Worm (Caenorhabditis elegans): ENCODE results near the gene Y26E6A.3.

The Y26E6A.3 gene

ce11 chrX:13950620-13951152, 40.9 kb upstream of the Y26E6A.3 start (continued):
- TF ChIP-seq mdl-1 (tag; optimal IDR thresholded peaks at IDR 0.05) (no peak), nhr-23 (tag; optimal IDR thresholded peaks at IDR 0.05) (peak; percentile 81), unc-62 (GFP tag; optimal IDR thresholded peaks at IDR 0.05) (no peak), nhr-237 (tag; optimal IDR thresholded peaks at IDR 0.05) (no peak)

- TF ChIP-seq snpc-4 (tag; optimal IDR thresholded peaks at IDR 0.05) (no peak), nhr-11 (tag; optimal IDR thresholded peaks at IDR 0.05) (no peak), ceh-16 (tag; optimal IDR thresholded peaks at IDR 0.05) (no peak), ztf-11 (tag; optimal IDR thresholded peaks at IDR 0.05) (no peak), unc-62 (GFP tag; optimal IDR thresholded peaks at IDR 0.05) (no peak), nhr-43 (tag; optimal IDR thresholded peaks at IDR 0.05; ENCODE audit: poor library complexity, severe bottlenecking) (no peak)
Observed at ce11 chrX:13948810-13949209, 39.1 kb upstream of the Y26E6A.3 start, which contains the start of gene alg-1. Gene alg-1, plus strand, starts transcription at chrX:13949110.

ce11 chrX:13948167-13948566, 38.4 kb upstream of the Y26E6A.3 start:
- TF ChIP-seq fos-1 (tag; optimal IDR thresholded peaks at IDR 0.05): no peak
- TF ChIP-seq egl-5 (tag; optimal IDR thresholded peaks at IDR 0.05): peak; percentile 51
- peak; percentile 65 for TF ChIP-seq hmg-11 (tag; optimal IDR thresholded peaks at IDR 0.05)
- TF ChIP-seq nhr-237 (tag; optimal IDR thresholded peaks at IDR 0.05): no peak
- TF ChIP-seq nhr-25 (tag; optimal IDR thresholded peaks at IDR 0.05): no peak
- no peak for TF ChIP-seq zag-1 (tag; optimal IDR thresholded peaks at IDR 0.05)
- TF ChIP-seq fkh-2 (tag; optimal IDR thresholded peaks at IDR 0.05): no peak
- no peak for TF ChIP-seq nhr-77 (tag; optimal IDR thresholded peaks at IDR 0.05)
- no peak for TF ChIP-seq elt-2 (tag; optimal IDR thresholded peaks at IDR 0.05)
- TF ChIP-seq jun-1 (tag; optimal IDR thresholded peaks at IDR 0.05): no peak
- TF ChIP-seq unc-62 (GFP tag; optimal IDR thresholded peaks at IDR 0.05): no peak
- TF ChIP-seq ztf-11 (tag; optimal IDR thresholded peaks at IDR 0.05): no peak
- TF ChIP-seq lin-39 (tag; optimal IDR thresholded peaks at IDR 0.05): peak; percentile 53
- TF ChIP-seq mml-1 (tag; optimal IDR thresholded peaks at IDR 0.05): no peak
- TF ChIP-seq nhr-28 (tag; optimal IDR thresholded peaks at IDR 0.05): no peak
- no peak for TF ChIP-seq nfya-1 (tag; optimal IDR thresholded peaks at IDR 0.05; ENCODE audit: insufficient read depth)
- no peak for TF ChIP-seq nhr-11 (tag; optimal IDR thresholded peaks at IDR 0.05)

ce11 chrX:13946693-13947583, 37.2 kb upstream of the Y26E6A.3 start:
- TF ChIP-seq pqm-1 (tag; optimal IDR thresholded peaks at IDR 0.05) (peak; percentile 44), elt-2 (tag; optimal IDR thresholded peaks at IDR 0.05) (peak; percentile 76), skn-1 (tag; optimal IDR thresholded peaks at IDR 0.05) (no peak)

ce11 chrX:13945524-13945923, 35.8 kb upstream of the Y26E6A.3 start:
- TF ChIP-seq egl-27 (tag; optimal IDR thresholded peaks at IDR 0.05): no peak
- no peak for TF ChIP-seq pqm-1 (tag; optimal IDR thresholded peaks at IDR 0.05)
- peak; percentile 94 for TF ChIP-seq lin-39 (tag; optimal IDR thresholded peaks at IDR 0.05)
- peak; percentile 36 for TF ChIP-seq mdl-1 (tag; optimal IDR thresholded peaks at IDR 0.05)
- peak; percentile 21 for TF ChIP-seq R02D3.7 (tag; optimal IDR thresholded peaks at IDR 0.05)
- TF ChIP-seq fkh-10 (GFP tag; optimal IDR thresholded peaks at IDR 0.05): peak; percentile 58
- TF ChIP-seq lin-15B (tag; optimal IDR thresholded peaks at IDR 0.05): peak; percentile 65
- peak; percentile 50 for TF ChIP-seq tbx-2 (tag; optimal IDR thresholded peaks at IDR 0.05)
- TF ChIP-seq hmg-11 (tag; optimal IDR thresholded peaks at IDR 0.05): peak; percentile 92
- no peak for TF ChIP-seq mml-1 (tag; optimal IDR thresholded peaks at IDR 0.05)
- TF ChIP-seq nhr-67 (tag; optimal IDR thresholded peaks at IDR 0.05): no peak
- peak; percentile 83 for TF ChIP-seq nfya-1 (tag; optimal IDR thresholded peaks at IDR 0.05; ENCODE audit: insufficient read depth)
- no peak for TF ChIP-seq nhr-28 (tag; optimal IDR thresholded peaks at IDR 0.05)
- TF ChIP-seq elt-3 (tag; optimal IDR thresholded peaks at IDR 0.05): no peak
- TF ChIP-seq pha-4 (tag; optimal IDR thresholded peaks at IDR 0.05): peak; percentile 32
- no peak for TF ChIP-seq ceh-16 (tag; optimal IDR thresholded peaks at IDR 0.05)
- no peak for TF ChIP-seq ztf-11 (tag; optimal IDR thresholded peaks at IDR 0.05)
- peak; percentile 84 for TF ChIP-seq snpc-4 (tag; optimal IDR thresholded peaks at IDR 0.05)
- no peak for TF ChIP-seq eor-1 (tag; optimal IDR thresholded peaks at IDR 0.05)
- TF ChIP-seq ceh-9 (tag; optimal IDR thresholded peaks at IDR 0.05): no peak
- no peak for TF ChIP-seq ceh-28 (tag; optimal IDR thresholded peaks at IDR 0.05)
- TF ChIP-seq nhr-76 (tag; optimal IDR thresholded peaks at IDR 0.05): no peak
- peak; percentile 31 for TF ChIP-seq unc-62 (GFP tag; optimal IDR thresholded peaks at IDR 0.05)
- TF ChIP-seq elt-2 (tag; optimal IDR thresholded peaks at IDR 0.05): peak; percentile 23

Measured in whole organism, L3 larva.